Worm (Caenorhabditis elegans) whole organism, early embryonic: ENCODE measurements around the gene slc-36.1.

ENCODE experiments used
- B0310.2 ChIP-seq: sonication (generic microtip); optimal IDR thresholded peaks from 2 replicates; lab custom pipeline; 2016; ENCODE audit warnings: mild to moderate bottlenecking, missing genetic modification characterization, missing compliant biosample characterization
- F13C5.2 ChIP-seq: sonication (generic microtip); optimal IDR thresholded peaks from 2 replicates; lab custom pipeline; 2017; ENCODE audit warnings: mild to moderate bottlenecking, missing genetic modification characterization, inconsistent platforms, missing compliant biosample characterization
- ama-1 ChIP-seq: fragments of 150-350 bp; optimal IDR thresholded peaks from 2 replicates; lab custom pipeline; 2014
- ceh-13 ChIP-seq: fragments of 200-800 bp; sonication (Bioruptor generic); optimal IDR thresholded peaks from 2 replicates; lab custom pipeline; 2018; ENCODE audit warnings: mild to moderate bottlenecking, missing genetic modification characterization, missing compliant biosample characterization
- ets-7 ChIP-seq: sonication (generic microtip); optimal IDR thresholded peaks from 2 replicates; lab custom pipeline; 2016; ENCODE audit warnings: missing genotype, missing genetic modification characterization, missing compliant biosample characterization
- flt-1 ChIP-seq: fragments of 200-800 bp; sonication (Bioruptor generic); IDR thresholded peaks from 2 replicates; pipeline ENCODE4 v1.3.6; 2022; ENCODE audit warnings: missing genetic modification characterization, missing compliant biosample characterization
- hmg-4 ChIP-seq: fragments of 200-800 bp; sonication (Bioruptor generic); optimal IDR thresholded peaks from 2 replicates; lab custom pipeline; 2018; ENCODE audit warnings: mild to moderate bottlenecking, missing genetic modification characterization, missing compliant biosample characterization
- hnd-1 ChIP-seq: sonication (generic microtip); optimal IDR thresholded peaks from 2 replicates; lab custom pipeline; 2016; ENCODE audit warnings: missing genetic modification characterization, missing compliant biosample characterization
- pes-1 ChIP-seq: fragments of 200-800 bp; sonication (Bioruptor generic); IDR thresholded peaks from 2 replicates; pipeline ENCODE4 v1.3.6; 2022; ENCODE audit warnings: missing genetic modification reagents, missing genetic modification characterization, missing compliant biosample characterization
- scrt-1 ChIP-seq: fragments of 200-800 bp; sonication (Bioruptor generic); IDR thresholded peaks from 2 replicates; pipeline ENCODE4 v1.3.6; 2022; ENCODE audit warnings: missing genetic modification characterization, missing compliant biosample characterization
- sea-1 ChIP-seq: fragments of 200-800 bp; sonication (Bioruptor generic); conservative IDR thresholded peaks from 2 replicates; pipeline ENCODE4 v1.3.6; 2022; ENCODE audit warnings: missing genetic modification characterization, missing compliant biosample characterization
- tbx-11 ChIP-seq: fragments of 200-800 bp; sonication (Bioruptor generic); IDR thresholded peaks from 2 replicates; pipeline ENCODE4 v1.3.6; 2022; ENCODE audit warnings: missing genetic modification characterization, missing compliant biosample characterization
- tbx-37 ChIP-seq: fragments of 200-800 bp; sonication (Bioruptor generic); conservative IDR thresholded peaks from 2 replicates; pipeline ENCODE4 v1.3.6; 2022; ENCODE audit warnings: missing genetic modification reagents, missing genetic modification characterization, missing compliant biosample characterization
- tra-4 ChIP-seq: sonication (generic microtip); optimal IDR thresholded peaks from 2 replicates; lab custom pipeline; 2017; ENCODE audit warnings: missing genetic modification characterization, missing compliant biosample characterization

ce11 chrIII:13347782-13348327 lies 40.6 kb downstream of the slc-36.1 start:
- no peak for TF ChIP-seq ama-1 (lab: Kevin White, UChicago)
- no peak for TF ChIP-seq tbx-11 (GFP tag; lab: Robert Waterston, UW)
- TF ChIP-seq F13C5.2 (tag; lab: Kevin White, UChicago): no peak
- no peak for TF ChIP-seq ceh-13 (GFP tag; lab: Kevin White, UChicago)
- no peak for TF ChIP-seq hmg-4 (GFP tag; lab: Kevin White, UChicago)
- no peak for TF ChIP-seq flt-1 (GFP tag; lab: Robert Waterston, UW)
- no peak for TF ChIP-seq scrt-1 (GFP tag; lab: Robert Waterston, UW)
- no peak for TF ChIP-seq tbx-37 (GFP tag; lab: Robert Waterston, UW)
- no peak for TF ChIP-seq B0310.2
- TF ChIP-seq hnd-1 (tag; lab: Kevin White, UChicago): no peak
- TF ChIP-seq sea-1: no peak
- no peak for TF ChIP-seq pes-1 (GFP tag; lab: Robert Waterston, UW)
- TF ChIP-seq tra-4: no peak
- no peak for TF ChIP-seq ets-7 (tag; lab: Kevin White, UChicago)
